Fruit fly (Drosophila melanogaster) whole organism, embryonic: ENCODE data around the gene CG31064.

Experiments
- CG2202 ChIP-seq: fragments of 200-800 bp; sonication (Bioruptor generic); optimal IDR thresholded peaks from 2 replicates; lab custom pipeline; 2018; ENCODE audit warnings: missing biosample characterization, mild to moderate bottlenecking, missing genetic modification characterization
- CG34422 ChIP-seq: fragments of 200-800 bp; sonication (Bioruptor generic); IDR thresholded peaks from 3 replicates; pipeline ENCODE4 v1.3.6; 2022; ENCODE audit warnings: missing biosample characterization, missing genetic modification characterization
- CG4282 ChIP-seq: fragments of 200-800 bp; sonication (Bioruptor generic); optimal IDR thresholded peaks from 2 replicates; lab custom pipeline; 2016; ENCODE audit warnings: missing biosample characterization, missing genetic modification characterization
- CG8281 ChIP-seq: fragments of 200-800 bp; sonication (Bioruptor generic); optimal IDR thresholded peaks from 2 replicates; lab custom pipeline; 2018; ENCODE audit warnings: missing biosample characterization, mild to moderate bottlenecking, missing genetic modification characterization, moderate library complexity
- CG8924 ChIP-seq: fragments of 200-800 bp; optimal IDR thresholded peaks from 3 replicates; lab custom pipeline; 2019; ENCODE audit warnings: missing biosample characterization, mild to moderate bottlenecking, missing genetic modification characterization, moderate library complexity
- CG9817 ChIP-seq: fragments of 200-800 bp; sonication (Bioruptor generic); optimal IDR thresholded peaks from 2 replicates; lab custom pipeline; 2018; ENCODE audit warnings: missing biosample characterization, mild to moderate bottlenecking, missing genetic modification characterization, moderate library complexity
- chinmo ChIP-seq: fragments of 200-800 bp; sonication (Bioruptor generic); IDR thresholded peaks from 4 replicates; pipeline ENCODE4 v1.3.6; 2022; ENCODE audit warnings: missing biosample characterization, missing genetic modification characterization; ENCODE audit not compliant: partially characterized antibody
- gro ChIP-seq: fragments of 200-800 bp; sonication (Bioruptor generic); optimal IDR thresholded peaks from 2 replicates; lab custom pipeline; 2016; ENCODE audit warnings: missing biosample characterization, missing genetic modification characterization
- pita ChIP-seq: fragments of 200-800 bp; sonication (Bioruptor generic); optimal IDR thresholded peaks from 2 replicates; lab custom pipeline; 2017; ENCODE audit warnings: missing biosample characterization, mild to moderate bottlenecking, missing genetic modification characterization
- slbo ChIP-seq: fragments of 200-800 bp; sonication (Bioruptor generic); IDR thresholded peaks from 2 replicates; pipeline ENCODE4 v1.3.6; 2022; ENCODE audit warnings: missing biosample characterization, missing genetic modification characterization
- tx ChIP-seq: fragments of 200-800 bp; sonication (Bioruptor generic); optimal IDR thresholded peaks from 2 replicates; lab custom pipeline; 2016; ENCODE audit warnings: missing biosample characterization, missing genetic modification characterization

DNA sequence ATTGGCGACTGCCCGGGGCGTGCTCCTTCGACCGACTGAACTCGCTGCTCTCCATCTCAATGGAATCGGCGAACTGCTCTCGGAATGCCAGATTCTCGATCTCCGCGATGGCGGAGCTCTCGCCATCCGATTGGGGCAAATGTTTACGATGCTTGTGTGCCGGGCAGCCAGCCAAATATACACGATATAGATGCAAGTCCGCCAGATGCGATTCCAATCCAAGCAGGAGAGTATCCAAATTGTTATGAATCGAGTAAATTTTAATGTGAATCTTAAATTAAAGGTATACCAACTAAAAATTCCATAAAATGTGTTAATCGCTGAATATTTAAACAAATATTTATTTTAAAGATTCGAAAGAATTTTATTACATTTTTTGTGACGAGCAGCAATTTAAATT is 9.0 kb upstream of the CG31064 start, which contains the start of gene CG5984:
- TF ChIP-seq pita (GFP tag; lab: Kevin White, UChicago): no peak
- no peak for TF ChIP-seq CG34422 (GFP tag; lab: Robert Waterston, UW)
- TF ChIP-seq slbo (GFP tag; lab: Robert Waterston, UW): no peak
- no peak for TF ChIP-seq chinmo (GFP tag; lab: Robert Waterston, UW)
- no peak for TF ChIP-seq gro (GFP tag; lab: Kevin White, UChicago)
- no peak for TF ChIP-seq CG2202 (tag; lab: Kevin White, UChicago)
- TF ChIP-seq CG8924 (tag; lab: Kevin White, UChicago): no peak
- no peak for TF ChIP-seq CG8281 (tag; lab: Kevin White, UChicago)
- no peak for TF ChIP-seq CG9817
- no peak for TF ChIP-seq CG4282 (GFP tag; lab: Kevin White, UChicago)
- no peak for TF ChIP-seq tx (GFP tag; lab: Kevin White, UChicago)
